Worm (Caenorhabditis elegans) whole organism, midembryonic: ENCODE results near the gene K10D11.7.

Experiments
- tab-1 ChIP-seq: fragments of 200-800 bp; sonication (Bioruptor generic); IDR thresholded peaks from 2 replicates; pipeline ENCODE4 v1.3.6; 2022; ENCODE audit warnings: missing genetic modification characterization, missing compliant biosample characterization
- ztf-23 ChIP-seq: fragments of 200-800 bp; sonication (Bioruptor generic); IDR thresholded peaks from 2 replicates; pipeline ENCODE4 v1.3.6; 2022; ENCODE audit warnings: missing genetic modification reagents, missing genetic modification characterization, missing compliant biosample characterization
- ztf-29 ChIP-seq: fragments of 200-800 bp; sonication (Bioruptor generic); IDR thresholded peaks from 2 replicates; pipeline ENCODE4 v1.3.6; 2022; ENCODE audit warnings: missing genetic modification reagents, missing genetic modification characterization, missing compliant biosample characterization

- TF ChIP-seq ztf-23 (GFP tag; lab: Robert Waterston, UW) = 0 out of 2 replicates have a peak, but pooled peaks have one; percentile 21
- TF ChIP-seq tab-1 (GFP tag; lab: Robert Waterston, UW) = no peak
- no peak for TF ChIP-seq ztf-29
These were observed 27.1 kb upstream of the K10D11.7 start for ce11 chrIV:13022892-13023291.
